Fruit fly (Drosophila melanogaster): ENCODE data around the gene CG32576.
A peak's percentile ranks its signal among the peaks of the same experiment; 100 is the strongest.

Gene CG32576

dm6 chrX:16308310-16308918 is 20.1 kb upstream of the CG32576 start, which contains the start of gene Had1:
Had1 (minus strand) TSS chrX:16308667.
- TF ChIP-seq CG7101 (tag; optimal IDR thresholded peaks at IDR 0.05), result no peak
- no peak for TF ChIP-seq Clk (GFP tag; optimal IDR thresholded peaks at IDR 0.05)
- no peak for TF ChIP-seq CG11617 (GFP tag; optimal IDR thresholded peaks at IDR 0.05)
- TF ChIP-seq Hr96 (GFP tag; optimal IDR thresholded peaks at IDR 0.05), result no peak
- no peak for TF ChIP-seq bab1 (GFP tag; optimal IDR thresholded peaks at IDR 0.05)
- no peak for TF ChIP-seq CG33017 (tag; optimal IDR thresholded peaks at IDR 0.05)
- TF ChIP-seq toe (GFP tag; optimal IDR thresholded peaks at IDR 0.05), result no peak
- TF ChIP-seq ovo (GFP tag; optimal IDR thresholded peaks at IDR 0.05), result no peak
- TF ChIP-seq CG7045 (GFP tag; optimal IDR thresholded peaks at IDR 0.05), result no peak
- no peak for TF ChIP-seq cnc (optimal IDR thresholded peaks at IDR 0.05)
- no peak for TF ChIP-seq Crg-1 (GFP tag; optimal IDR thresholded peaks at IDR 0.05)
- no peak for TF ChIP-seq pad (GFP tag; optimal IDR thresholded peaks at IDR 0.05)
- TF ChIP-seq cic (GFP tag; optimal IDR thresholded peaks at IDR 0.05), result no peak
- TF ChIP-seq CG14711 (tag; optimal IDR thresholded peaks at IDR 0.05), result no peak
- no peak for TF ChIP-seq CG5204 (GFP tag; optimal IDR thresholded peaks at IDR 0.05)
- TF ChIP-seq Mnt (GFP tag; optimal IDR thresholded peaks at IDR 0.05), result no peak
- no peak for TF ChIP-seq tj (GFP tag; optimal IDR thresholded peaks at IDR 0.05)
- TF ChIP-seq kay (GFP tag; ENCODE audit: borderline replicate concordance), result no peak

DNA sequence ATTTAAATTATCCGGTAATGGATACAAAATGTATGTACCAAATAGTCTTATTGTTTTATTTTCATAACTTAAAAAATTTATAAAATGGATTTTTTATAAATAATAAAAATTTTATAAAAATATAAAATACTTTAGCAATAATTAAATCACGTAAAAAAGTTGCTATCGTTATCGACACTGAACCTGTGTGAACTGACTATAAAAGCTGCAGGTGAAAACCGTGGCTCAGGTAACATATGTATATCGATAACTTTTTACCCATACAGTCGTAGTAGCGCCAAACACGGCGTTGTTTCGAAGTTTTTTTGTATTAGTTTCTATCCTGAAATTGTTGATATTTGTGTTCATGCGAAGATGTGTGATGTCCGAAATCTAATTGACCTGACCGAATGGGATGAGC is 15.3 kb upstream of the CG32576 start, which contains the start of gene CG3679:
Gene CG3679, plus strand, starts transcription at position 235 of the 400 bp plus-strand sequence.
- no peak for TF ChIP-seq toe (GFP tag; optimal IDR thresholded peaks at IDR 0.05)
- peak; percentile 5 for TF ChIP-seq CG14711 (tag; optimal IDR thresholded peaks at IDR 0.05)

DNA sequence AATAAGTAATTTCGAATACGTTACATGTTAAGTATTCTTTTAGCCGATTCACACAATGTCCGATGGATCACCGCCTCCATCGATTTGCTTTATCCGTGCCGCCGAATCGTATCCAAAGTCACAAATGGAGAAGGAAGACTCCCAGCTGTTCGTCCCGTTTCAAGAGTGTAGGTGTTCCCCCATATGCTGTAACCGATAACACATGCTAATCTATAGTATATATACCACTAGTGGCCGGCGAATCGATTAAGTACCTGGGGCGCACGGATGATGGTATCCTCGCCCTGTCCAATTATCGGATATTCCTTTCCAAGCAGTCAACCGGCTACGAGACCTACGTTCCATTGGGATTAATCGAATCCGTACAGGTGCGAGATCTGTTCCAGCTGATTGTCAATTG is 9.3 kb upstream of the CG32576 start, which contains the start of gene ERp44:
Gene ERp44, minus strand, starts transcription at position 101 of the 400 bp plus-strand sequence.
- TF ChIP-seq Crg-1 (GFP tag; optimal IDR thresholded peaks at IDR 0.05), result no peak
- TF ChIP-seq CG12768 (GFP tag; optimal IDR thresholded peaks at IDR 0.05), result no peak
- no peak for TF ChIP-seq Hr96 (GFP tag; optimal IDR thresholded peaks at IDR 0.05)
- no peak for TF ChIP-seq Clk (GFP tag; optimal IDR thresholded peaks at IDR 0.05)
- TF ChIP-seq cnc (optimal IDR thresholded peaks at IDR 0.05), result no peak
- no peak for TF ChIP-seq CG14711 (tag; optimal IDR thresholded peaks at IDR 0.05)
- TF ChIP-seq pad (GFP tag; optimal IDR thresholded peaks at IDR 0.05), result no peak
- no peak for TF ChIP-seq ovo (GFP tag; optimal IDR thresholded peaks at IDR 0.05)

- TF ChIP-seq toe (GFP tag; optimal IDR thresholded peaks at IDR 0.05) (no peak), kay (GFP tag; ENCODE audit: borderline replicate concordance) (no peak), Mnt (GFP tag; optimal IDR thresholded peaks at IDR 0.05) (peak; percentile 86), tj (GFP tag; optimal IDR thresholded peaks at IDR 0.05) (peak; percentile 94), Hr96 (GFP tag; optimal IDR thresholded peaks at IDR 0.05) (no peak), Crg-1 (GFP tag; optimal IDR thresholded peaks at IDR 0.05) (peak; percentile 89), CG11617 (GFP tag; optimal IDR thresholded peaks at IDR 0.05) (peak; percentile 50), CG7045 (GFP tag; optimal IDR thresholded peaks at IDR 0.05) (peak; percentile 28), pad (GFP tag; optimal IDR thresholded peaks at IDR 0.05) (peak; percentile 68), cic (GFP tag; optimal IDR thresholded peaks at IDR 0.05) (peak; percentile 46), CG5204 (GFP tag; optimal IDR thresholded peaks at IDR 0.05) (no peak), CG12768 (GFP tag; optimal IDR thresholded peaks at IDR 0.05) (no peak), bab1 (GFP tag; optimal IDR thresholded peaks at IDR 0.05) (peak; percentile 73), Clk (GFP tag; optimal IDR thresholded peaks at IDR 0.05) (no peak), cnc (optimal IDR thresholded peaks at IDR 0.05) (no peak), CG14711 (tag; optimal IDR thresholded peaks at IDR 0.05) (peak; percentile 66), ovo (GFP tag; optimal IDR thresholded peaks at IDR 0.05) (peak; percentile 74), CG7101 (tag; optimal IDR thresholded peaks at IDR 0.05) (peak; percentile 81), CG1620 (GFP tag; optimal IDR thresholded peaks at IDR 0.05) (peak; percentile 89), CG33017 (tag; optimal IDR thresholded peaks at IDR 0.05) (peak; percentile 33)
Measured at dm6 chrX:16296423-16297292, 8.3 kb upstream of the CG32576 start, which contains the start of gene CG3632. CG3632 (plus strand) TSS chrX:16296671.

DNA sequence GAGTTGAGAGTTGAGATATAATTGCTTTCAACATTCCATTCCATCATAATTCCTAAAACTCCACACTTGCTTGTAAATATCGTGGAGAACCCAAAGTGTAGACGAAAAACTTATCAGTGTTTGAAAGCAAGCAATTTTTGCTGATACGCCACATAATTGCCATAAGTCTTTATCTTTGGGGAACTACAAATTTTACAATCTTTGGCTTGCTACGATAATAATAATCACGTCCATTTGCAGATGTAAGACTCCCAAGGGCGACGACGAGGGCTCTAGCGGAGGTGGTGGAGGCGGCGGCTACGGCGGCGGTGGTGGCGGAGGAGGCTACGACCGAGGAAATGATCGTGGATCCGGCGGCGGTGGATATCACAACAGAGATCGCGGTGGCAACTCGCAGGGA is 4.3 kb upstream of the CG32576 start:
- TF ChIP-seq cnc (optimal IDR thresholded peaks at IDR 0.05), result no peak
- no peak for TF ChIP-seq Crg-1 (GFP tag; optimal IDR thresholded peaks at IDR 0.05)
- TF ChIP-seq Mnt (GFP tag; optimal IDR thresholded peaks at IDR 0.05), result no peak
- no peak for TF ChIP-seq CG7045 (GFP tag; optimal IDR thresholded peaks at IDR 0.05)
- TF ChIP-seq pad (GFP tag; optimal IDR thresholded peaks at IDR 0.05), result no peak
- no peak for TF ChIP-seq CG7101 (tag; optimal IDR thresholded peaks at IDR 0.05)
- TF ChIP-seq CG11617 (GFP tag; optimal IDR thresholded peaks at IDR 0.05), result no peak
- no peak for TF ChIP-seq kay (GFP tag; ENCODE audit: borderline replicate concordance)
- no peak for TF ChIP-seq tj (GFP tag; optimal IDR thresholded peaks at IDR 0.05)
- no peak for TF ChIP-seq toe (GFP tag; optimal IDR thresholded peaks at IDR 0.05)
- no peak for TF ChIP-seq ovo (GFP tag; optimal IDR thresholded peaks at IDR 0.05)
- TF ChIP-seq cic (GFP tag; optimal IDR thresholded peaks at IDR 0.05), result no peak
- TF ChIP-seq CG12768 (GFP tag; optimal IDR thresholded peaks at IDR 0.05), result no peak
- TF ChIP-seq CG14711 (tag; optimal IDR thresholded peaks at IDR 0.05), result no peak
- no peak for TF ChIP-seq CG5204 (GFP tag; optimal IDR thresholded peaks at IDR 0.05)
- TF ChIP-seq Clk (GFP tag; optimal IDR thresholded peaks at IDR 0.05), result no peak
- TF ChIP-seq Hr96 (GFP tag; optimal IDR thresholded peaks at IDR 0.05), result no peak

DNA sequence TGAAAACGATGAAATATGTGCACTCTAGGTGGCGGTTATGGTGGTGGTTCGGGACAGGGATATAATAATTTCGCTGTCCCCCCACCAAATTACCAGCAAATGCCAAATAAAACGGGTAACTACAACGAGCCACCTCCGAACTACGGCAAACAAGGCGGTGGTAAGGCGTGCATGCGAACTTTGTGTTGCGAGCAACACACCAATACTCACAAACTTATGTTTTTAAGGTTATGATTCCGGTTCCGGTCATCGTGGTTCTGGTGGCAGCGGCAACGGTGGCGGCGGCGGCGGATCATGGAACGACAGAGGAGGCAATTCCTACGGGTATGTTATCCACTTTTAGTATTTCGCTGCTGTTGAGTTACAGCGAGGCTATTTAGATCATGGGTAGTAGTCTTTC is 666 bp upstream of the CG32576 start:
- TF ChIP-seq CG5204 (GFP tag; optimal IDR thresholded peaks at IDR 0.05) (no peak), CG11617 (GFP tag; optimal IDR thresholded peaks at IDR 0.05) (no peak), kay (GFP tag; ENCODE audit: borderline replicate concordance) (no peak), ovo (GFP tag; optimal IDR thresholded peaks at IDR 0.05) (no peak), CG14711 (tag; optimal IDR thresholded peaks at IDR 0.05) (no peak), Mnt (GFP tag; optimal IDR thresholded peaks at IDR 0.05) (no peak), CG33017 (tag; optimal IDR thresholded peaks at IDR 0.05) (no peak), cnc (optimal IDR thresholded peaks at IDR 0.05) (no peak), CG7045 (GFP tag; optimal IDR thresholded peaks at IDR 0.05) (no peak), CG7101 (tag; optimal IDR thresholded peaks at IDR 0.05) (no peak), Hr96 (GFP tag; optimal IDR thresholded peaks at IDR 0.05) (no peak), pad (GFP tag; optimal IDR thresholded peaks at IDR 0.05) (no peak), Crg-1 (GFP tag; optimal IDR thresholded peaks at IDR 0.05) (no peak), toe (GFP tag; optimal IDR thresholded peaks at IDR 0.05) (no peak), cic (GFP tag; optimal IDR thresholded peaks at IDR 0.05) (no peak), bab1 (GFP tag; optimal IDR thresholded peaks at IDR 0.05) (no peak), Clk (GFP tag; optimal IDR thresholded peaks at IDR 0.05) (no peak)
